Worm (Caenorhabditis elegans): ENCODE data around the gene ZC404.1.

ce11 chrV:6835242-6835641 lies 41.3 kb downstream of the ZC404.1 start, which contains the start of the genes T15B7.14 and col-143:
- TF ChIP-seq saeg-2 (GFP tag; IDR thresholded peaks at IDR 0.05) (no peak), ceh-82 (tag; optimal IDR thresholded peaks at IDR 0.05) (no peak)

Measured in whole organism, L4 larva.